Worm (Caenorhabditis elegans) whole organism, L4/young adult: ENCODE data around the gene F49H6.8.

ENCODE experiments used
- dao-5 ChIP-seq: sonication (generic microtip); optimal IDR thresholded peaks from 2 replicates; lab custom pipeline; 2016; ENCODE audit warnings: missing genotype, missing genetic modification characterization, moderate library complexity, missing compliant biosample characterization
- him-1 ChIP-seq: sonication (generic microtip); optimal IDR thresholded peaks from 2 replicates; lab custom pipeline; 2016; ENCODE audit warnings: missing genotype, missing genetic modification reagents, missing genetic modification characterization, missing compliant biosample characterization

- TF ChIP-seq him-1 (tag; lab: Kevin White, UChicago) (no peak), dao-5 (tag; lab: Kevin White, UChicago) (no peak)
Observed at ce11 chrV:17008302-17008701, 14.2 kb downstream of the F49H6.8 start, which contains the start of gene sri-69.
